Worm (Caenorhabditis elegans): ENCODE data around the gene mrps-22.

ce11 chrII:10578843-10579430 is 3.5 kb upstream of the mrps-22 start, which contains the start of gene rpb-6:
- no peak for TF ChIP-seq unc-62 (GFP tag; optimal IDR thresholded peaks at IDR 0.05)
- TF ChIP-seq mep-1 (tag; optimal IDR thresholded peaks at IDR 0.05): no peak
